Worm (Caenorhabditis elegans): ENCODE measurements around the gene T23B5.6.

T23B5.6 gene

DNA sequence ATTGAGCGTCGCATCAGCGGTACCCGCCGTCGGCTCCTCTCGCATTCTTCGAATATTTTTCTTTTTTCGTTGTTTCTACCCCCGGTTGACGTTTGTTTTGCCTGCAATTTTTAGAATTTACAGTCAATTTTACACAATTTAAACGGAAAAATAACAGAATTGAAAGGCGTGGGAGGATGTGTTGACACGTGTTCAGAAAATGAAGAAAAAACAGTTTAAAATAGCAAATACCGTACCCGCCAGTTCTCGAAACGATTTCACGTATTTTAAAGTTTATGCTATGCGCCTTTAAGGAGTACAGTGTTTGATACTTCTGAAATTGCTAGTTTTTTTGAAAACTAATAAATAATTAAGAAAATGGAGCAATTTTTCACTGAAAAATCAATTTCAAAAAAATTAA is 46.1 kb downstream of the T23B5.6 start, which contains the start of gene ark-1:
ark-1 (minus strand) TSS at position 101 of the 400 bp plus-strand sequence.
- TF ChIP-seq Y55F3AM.14 (GFP tag; optimal IDR thresholded peaks at IDR 0.05) (no peak), elt-1 (tag; optimal IDR thresholded peaks at IDR 0.05) (no peak), lin-13 (GFP tag; optimal IDR thresholded peaks at IDR 0.05) (no peak), nhr-12 (tag; optimal IDR thresholded peaks at IDR 0.05) (no peak), nhr-6 (tag; optimal IDR thresholded peaks at IDR 0.05) (no peak), aly-2 (tag; optimal IDR thresholded peaks at IDR 0.05) (no peak), nhr-10 (tag; optimal IDR thresholded peaks at IDR 0.05) (no peak), sem-4 (tag; optimal IDR thresholded peaks at IDR 0.05) (no peak)
